Worm (Caenorhabditis elegans): ENCODE results near the gene ins-13.

Gene ins-13

ce11 chrII:5578714-5579113 is 34.0 kb upstream of the ins-13 start:
- no peak for TF ChIP-seq ztf-23 (GFP tag; IDR thresholded peaks at IDR 0.05)
- no peak for TF ChIP-seq med-1 (GFP tag; optimal IDR thresholded peaks at IDR 0.05; ENCODE audit: insufficient read depth)
- no peak for TF ChIP-seq klf-2 (GFP tag; conservative IDR thresholded peaks at IDR 0.05)
- no peak for TF ChIP-seq T22C8.4 (GFP tag; IDR thresholded peaks at IDR 0.05)
- TF ChIP-seq cog-1 (tag; optimal IDR thresholded peaks at IDR 0.05) = no peak
- no peak for TF ChIP-seq flt-1 (GFP tag; IDR thresholded peaks at IDR 0.05)
- TF ChIP-seq ref-1 (GFP tag; conservative IDR thresholded peaks at IDR 0.05) = no peak
- TF ChIP-seq ztf-29 (GFP tag; IDR thresholded peaks at IDR 0.05) = no peak

DNA sequence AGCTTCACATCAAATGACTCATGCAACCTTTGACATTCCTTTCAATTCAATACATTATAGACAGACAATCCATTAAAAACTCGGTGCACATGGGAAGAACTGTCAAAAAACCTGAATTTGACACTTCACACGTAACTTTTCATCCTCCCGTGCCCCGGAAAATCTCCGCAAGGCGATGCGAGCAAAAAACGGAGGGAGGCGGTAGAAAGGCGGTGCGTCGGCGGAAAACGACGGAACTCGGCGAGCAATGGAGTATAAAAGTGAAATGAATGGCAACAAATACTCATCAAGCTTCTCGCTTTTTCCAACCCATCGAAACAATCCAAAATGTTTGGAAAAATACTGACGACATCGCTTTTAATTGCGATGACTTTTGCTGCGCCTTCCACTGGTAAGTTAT is 33.4 kb upstream of the ins-13 start, which contains the start of gene T25E4.1:
Gene T25E4.1, plus strand, starts transcription at position 301 of the 400 bp plus-strand sequence.
- TF ChIP-seq T22C8.4 (GFP tag; IDR thresholded peaks at IDR 0.05) (no peak), klf-2 (GFP tag; conservative IDR thresholded peaks at IDR 0.05) (no peak), ref-1 (GFP tag; conservative IDR thresholded peaks at IDR 0.05) (no peak), med-1 (GFP tag; optimal IDR thresholded peaks at IDR 0.05; ENCODE audit: insufficient read depth) (no peak)

DNA sequence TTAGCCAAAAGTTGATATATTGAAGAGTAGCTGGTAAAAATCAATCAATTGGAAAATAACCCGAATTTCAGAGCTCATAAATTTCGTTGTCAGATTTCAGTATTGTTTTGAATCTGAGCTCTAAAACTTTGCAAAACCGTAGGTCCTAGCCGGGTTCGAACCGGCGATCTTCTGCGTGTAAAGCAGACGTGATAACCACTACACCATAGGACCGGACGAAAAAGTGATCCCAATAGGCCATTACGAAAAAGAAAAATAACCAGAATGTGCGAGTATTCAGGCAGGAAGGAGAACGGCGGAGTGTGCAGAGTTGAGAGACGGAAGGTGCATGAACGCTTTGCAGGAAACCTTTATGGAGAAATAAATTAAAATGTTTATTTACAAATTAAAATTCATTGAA is 32.4 kb upstream of the ins-13 start:
- TF ChIP-seq ztf-29 (GFP tag; IDR thresholded peaks at IDR 0.05) (no peak), cog-1 (tag; optimal IDR thresholded peaks at IDR 0.05) (no peak), med-1 (GFP tag; optimal IDR thresholded peaks at IDR 0.05; ENCODE audit: insufficient read depth) (no peak), tab-1 (GFP tag; IDR thresholded peaks at IDR 0.05) (peak; percentile 78), klf-2 (GFP tag; conservative IDR thresholded peaks at IDR 0.05) (0 out of 2 replicates have a peak, but pooled peaks have one; percentile 22), ref-1 (GFP tag; conservative IDR thresholded peaks at IDR 0.05) (no peak), T22C8.4 (GFP tag; IDR thresholded peaks at IDR 0.05) (peak; percentile 49; the same call in 1 of the 2 replicates), ztf-23 (GFP tag; IDR thresholded peaks at IDR 0.05) (peak; percentile 73), flt-1 (GFP tag; IDR thresholded peaks at IDR 0.05) (peak; percentile 87)

DNA sequence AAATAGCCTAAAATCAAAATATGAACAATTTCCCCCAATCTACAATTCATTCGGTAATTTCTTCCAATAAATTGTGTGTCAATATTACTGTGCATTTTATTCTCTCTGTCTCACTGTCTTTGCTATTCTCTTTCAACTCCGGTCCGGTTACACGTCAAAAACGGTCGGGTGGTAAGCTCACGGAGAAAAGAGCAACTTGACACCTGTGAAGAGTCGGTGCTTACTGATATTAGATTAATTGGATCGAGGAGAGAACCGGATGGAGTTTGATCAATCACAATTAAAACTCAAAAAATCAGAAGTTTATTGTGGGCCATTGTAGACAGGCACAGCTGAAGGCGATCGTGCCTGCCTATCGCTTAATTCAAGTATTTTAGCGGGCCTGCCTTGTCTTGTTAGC is 30.3 kb upstream of the ins-13 start:
- no peak for TF ChIP-seq ref-1 (GFP tag; conservative IDR thresholded peaks at IDR 0.05)
- TF ChIP-seq cog-1 (tag; optimal IDR thresholded peaks at IDR 0.05) = no peak
- no peak for TF ChIP-seq klf-2 (GFP tag; conservative IDR thresholded peaks at IDR 0.05)
- TF ChIP-seq ztf-29 (GFP tag; IDR thresholded peaks at IDR 0.05) = no peak
- TF ChIP-seq T22C8.4 (GFP tag; IDR thresholded peaks at IDR 0.05) = no peak
- TF ChIP-seq ztf-23 (GFP tag; IDR thresholded peaks at IDR 0.05) = no peak

- no peak for TF ChIP-seq med-1 (GFP tag; optimal IDR thresholded peaks at IDR 0.05; ENCODE audit: insufficient read depth)
- TF ChIP-seq ztf-23 (GFP tag; IDR thresholded peaks at IDR 0.05) = no peak
- no peak for TF ChIP-seq cog-1 (tag; optimal IDR thresholded peaks at IDR 0.05)
- no peak for TF ChIP-seq T22C8.4 (GFP tag; IDR thresholded peaks at IDR 0.05)
- no peak for TF ChIP-seq ref-1 (GFP tag; conservative IDR thresholded peaks at IDR 0.05)
- no peak for TF ChIP-seq ztf-29 (GFP tag; IDR thresholded peaks at IDR 0.05)
- TF ChIP-seq klf-2 (GFP tag; conservative IDR thresholded peaks at IDR 0.05) = no peak
- TF ChIP-seq tab-1 (GFP tag; IDR thresholded peaks at IDR 0.05) = no peak
- no peak for TF ChIP-seq flt-1 (GFP tag; IDR thresholded peaks at IDR 0.05)
Observed at ce11 chrII:5572082-5572746, 27.6 kb upstream of the ins-13 start.

ce11 chrII:5570272-5570671 is 25.6 kb upstream of the ins-13 start, which contains the start of the genes C17C3.1 and C17C3.15:
TSS of gene C17C3.1 (plus strand) at chrII:5570572.
TSS of gene C17C3.15 (plus strand) at chrII:5570654.
- TF ChIP-seq ztf-23 (GFP tag; IDR thresholded peaks at IDR 0.05) = no peak
- no peak for TF ChIP-seq ref-1 (GFP tag; conservative IDR thresholded peaks at IDR 0.05)
- TF ChIP-seq med-1 (GFP tag; optimal IDR thresholded peaks at IDR 0.05; ENCODE audit: insufficient read depth) = no peak
- TF ChIP-seq ztf-29 (GFP tag; IDR thresholded peaks at IDR 0.05) = no peak
- no peak for TF ChIP-seq tab-1 (GFP tag; IDR thresholded peaks at IDR 0.05)
- no peak for TF ChIP-seq cog-1 (tag; optimal IDR thresholded peaks at IDR 0.05)

ce11 chrII:5565082-5565623 is 20.5 kb upstream of the ins-13 start:
- TF ChIP-seq ref-1 (GFP tag; conservative IDR thresholded peaks at IDR 0.05) (no peak), cog-1 (tag; optimal IDR thresholded peaks at IDR 0.05) (no peak), T22C8.4 (GFP tag; IDR thresholded peaks at IDR 0.05) (no peak), tab-1 (GFP tag; IDR thresholded peaks at IDR 0.05) (no peak), flt-1 (GFP tag; IDR thresholded peaks at IDR 0.05) (0 out of 2 replicates have a peak, but pooled peaks have one; percentile 45)

DNA sequence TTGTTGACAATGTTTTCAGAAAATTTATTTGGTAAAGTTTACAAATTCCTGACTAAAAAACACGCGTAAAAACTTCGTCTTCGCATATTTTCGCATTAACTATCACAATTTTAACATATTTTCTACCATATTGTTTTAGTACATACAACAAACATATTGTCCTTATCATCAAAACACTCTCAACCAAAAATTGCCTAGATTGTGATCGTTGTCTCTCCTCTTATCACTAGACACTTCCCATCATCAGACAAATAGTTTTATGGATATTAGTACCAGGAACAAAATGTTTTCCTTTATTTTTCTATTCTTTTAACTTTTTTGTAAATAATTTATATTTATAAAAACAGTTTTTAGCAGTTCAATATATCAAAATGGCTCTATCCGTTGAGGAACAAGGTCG is 16.7 kb upstream of the ins-13 start, which contains the start of gene C17C3.3:
Gene C17C3.3, plus strand, starts transcription at position 346 of the 400 bp plus-strand sequence.
- TF ChIP-seq ztf-23 (GFP tag; IDR thresholded peaks at IDR 0.05) = no peak
- no peak for TF ChIP-seq cog-1 (tag; optimal IDR thresholded peaks at IDR 0.05)
- no peak for TF ChIP-seq ref-1 (GFP tag; conservative IDR thresholded peaks at IDR 0.05)
- no peak for TF ChIP-seq tab-1 (GFP tag; IDR thresholded peaks at IDR 0.05)
- no peak for TF ChIP-seq T22C8.4 (GFP tag; IDR thresholded peaks at IDR 0.05)
- TF ChIP-seq klf-2 (GFP tag; conservative IDR thresholded peaks at IDR 0.05) = no peak
- no peak for TF ChIP-seq med-1 (GFP tag; optimal IDR thresholded peaks at IDR 0.05; ENCODE audit: insufficient read depth)
- TF ChIP-seq flt-1 (GFP tag; IDR thresholded peaks at IDR 0.05) = no peak

- TF ChIP-seq med-1 (GFP tag; optimal IDR thresholded peaks at IDR 0.05; ENCODE audit: insufficient read depth) (no peak), flt-1 (GFP tag; IDR thresholded peaks at IDR 0.05) (no peak), ref-1 (GFP tag; conservative IDR thresholded peaks at IDR 0.05) (no peak), T22C8.4 (GFP tag; IDR thresholded peaks at IDR 0.05) (no peak), tab-1 (GFP tag; IDR thresholded peaks at IDR 0.05) (no peak), klf-2 (GFP tag; conservative IDR thresholded peaks at IDR 0.05) (no peak), cog-1 (tag; optimal IDR thresholded peaks at IDR 0.05) (no peak), ztf-23 (GFP tag; IDR thresholded peaks at IDR 0.05) (no peak), ztf-29 (GFP tag; IDR thresholded peaks at IDR 0.05) (no peak)
Observed at ce11 chrII:5557134-5557533, 12.5 kb upstream of the ins-13 start.

DNA sequence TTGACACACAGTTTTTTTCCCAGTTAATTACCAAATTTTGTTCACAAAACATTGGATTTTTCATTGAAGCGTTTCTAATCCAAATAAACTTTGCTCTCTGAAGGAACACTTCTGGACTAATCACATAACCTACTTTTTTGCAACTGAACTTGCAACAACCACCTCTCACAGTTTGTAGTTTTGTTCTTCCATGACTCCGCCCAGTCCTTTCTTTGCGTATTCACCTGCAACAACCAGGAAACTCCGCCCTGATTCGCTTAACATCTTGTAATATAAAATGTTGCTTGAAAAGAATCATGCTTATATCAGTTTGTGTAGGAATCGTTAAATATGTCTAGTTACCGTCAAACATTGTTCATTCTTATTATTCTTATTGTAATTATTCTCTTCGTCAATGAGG is 11.8 kb upstream of the ins-13 start, which contains the start of gene ins-11:
Gene ins-11, plus strand, starts transcription at position 301 of the 400 bp plus-strand sequence.
- TF ChIP-seq klf-2 (GFP tag; conservative IDR thresholded peaks at IDR 0.05) (no peak), ztf-29 (GFP tag; IDR thresholded peaks at IDR 0.05) (no peak), med-1 (GFP tag; optimal IDR thresholded peaks at IDR 0.05; ENCODE audit: insufficient read depth) (no peak)

All from whole organism, midembryonic.